Worm (Caenorhabditis elegans) whole organism, young adult: Measurements from ENCODE around the gene T23B5.6.
A peak's percentile ranks its signal among the peaks of the same experiment; 100 is the strongest.

Experiments used
- B0019.2 ChIP-seq: fragments of 200-800 bp; sonication (Bioruptor generic); conservative IDR thresholded peaks from 2 replicates; pipeline ENCODE4 v1.3.6; 2022; ENCODE audit warnings: missing genetic modification reagents, missing genetic modification characterization, missing compliant biosample characterization
- F23B12.7 ChIP-seq: sonication (generic microtip); optimal IDR thresholded peaks from 2 replicates; lab custom pipeline; 2017; ENCODE audit warnings: missing genetic modification characterization, mild to moderate bottlenecking, missing compliant biosample characterization, antibody characterized with exemption, moderate library complexity; ENCODE audit not compliant: insufficient read depth
- F37B4.10 ChIP-seq: fragments of 200-800 bp; sonication (Bioruptor generic); IDR thresholded peaks from 2 replicates; pipeline ENCODE4 v1.3.6; 2022; ENCODE audit warnings: missing genetic modification characterization, missing compliant biosample characterization
- Y53G8AR.9 ChIP-seq: fragments of 200-800 bp; sonication (Bioruptor generic); conservative IDR thresholded peaks from 2 replicates; pipeline ENCODE4 v1.3.6; 2022; ENCODE audit warnings: missing genetic modification reagents, missing genetic modification characterization, missing compliant biosample characterization
- Y95B8A.8 ChIP-seq: fragments of 200-800 bp; sonication (Bioruptor generic); IDR thresholded peaks from 2 replicates; pipeline ENCODE4 v1.3.6; 2022; ENCODE audit warnings: missing genetic modification reagents, missing genetic modification characterization, missing compliant biosample characterization
- ZK185.1 ChIP-seq: sonication (generic microtip); optimal IDR thresholded peaks from 2 replicates; lab custom pipeline; 2016; ENCODE audit warnings: mild to moderate bottlenecking, missing genetic modification characterization, missing compliant biosample characterization; ENCODE audit not compliant: poor library complexity, severe bottlenecking
- akir-1 ChIP-seq: fragments of 200-800 bp; sonication (Bioruptor generic); optimal IDR thresholded peaks from 2 replicates; lab custom pipeline; 2018; ENCODE audit warnings: mild to moderate bottlenecking, missing genetic modification characterization, moderate library complexity, missing compliant biosample characterization
- ama-1 ChIP-seq, 3 experiments: fragments of 150-350 bp in 1 of 3; sonication (generic microtip) in 2 of 3; optimal IDR thresholded peaks; 2 replicates each; lab custom pipeline; 2014 to 2018; ENCODE audit warnings: missing biosample characterization in 2 of 3, missing genetic modification characterization in 2 of 3, missing genetic modification reagents in 2 of 3
- aptf-3 ChIP-seq: fragments of 200-800 bp; sonication (Bioruptor generic); IDR thresholded peaks from 2 replicates; pipeline ENCODE4 v1.3.6; 2022; ENCODE audit warnings: missing genetic modification characterization, missing compliant biosample characterization
- ccch-3 ChIP-seq: fragments of 200-800 bp; sonication (Bioruptor generic); optimal IDR thresholded peaks from 2 replicates; lab custom pipeline; 2018; ENCODE audit warnings: mild to moderate bottlenecking, missing genetic modification characterization, missing compliant biosample characterization
- ceh-100 ChIP-seq: fragments of 200-800 bp; sonication (Bioruptor generic); IDR thresholded peaks from 2 replicates; pipeline ENCODE4 v1.3.6; 2022; ENCODE audit warnings: missing genetic modification reagents, missing genetic modification characterization, missing compliant biosample characterization
- chd-7 ChIP-seq: sonication (generic microtip); optimal IDR thresholded peaks from 2 replicates; lab custom pipeline; 2016; ENCODE audit warnings: mild to moderate bottlenecking, missing genetic modification characterization, moderate library complexity, missing compliant biosample characterization
- dox-1 ChIP-seq: fragments of 200-800 bp; sonication (Bioruptor generic); IDR thresholded peaks from 2 replicates; pipeline ENCODE4 v1.3.6; 2022; ENCODE audit warnings: missing genetic modification reagents, missing genetic modification characterization, missing compliant biosample characterization
- dpl-1 ChIP-seq: fragments of 150-350 bp; optimal IDR thresholded peaks from 2 replicates; lab custom pipeline; 2014; ENCODE audit warnings: missing biosample characterization, missing genetic modification reagents, missing genetic modification characterization
- ekl-4 ChIP-seq: fragments of 200-800 bp; sonication (Bioruptor generic); IDR thresholded peaks from 2 replicates; pipeline ENCODE4 v1.3.6; 2022; ENCODE audit warnings: missing genetic modification reagents, missing genetic modification characterization, missing compliant biosample characterization
- him-1 ChIP-seq: sonication (generic microtip); optimal IDR thresholded peaks from 2 replicates; lab custom pipeline; 2016; ENCODE audit warnings: missing genotype, missing genetic modification reagents, missing genetic modification characterization, missing compliant biosample characterization
- hrde-1 ChIP-seq: sonication (generic microtip); optimal IDR thresholded peaks from 2 replicates; lab custom pipeline; 2016; ENCODE audit warnings: missing genetic modification characterization, mild to moderate bottlenecking, missing compliant biosample characterization, moderate library complexity, missing genotype, missing genetic modification reagents, borderline replicate concordance
- lin-35 ChIP-seq, 3 experiments: fragments of 150-350 bp in 2 of 3; sonication (generic microtip) in 1 of 3; optimal IDR thresholded peaks; 2 replicates each; lab custom pipeline; 2014 to 2018; ENCODE audit warnings: missing biosample characterization in 3 of 3, missing genetic modification characterization in 3 of 3, missing genetic modification reagents in 3 of 3
- lin-40 ChIP-seq: sonication (generic microtip); optimal IDR thresholded peaks from 2 replicates; lab custom pipeline; 2016; ENCODE audit warnings: missing genetic modification characterization, mild to moderate bottlenecking, missing compliant biosample characterization, missing genotype, missing genetic modification reagents
- lin-54 ChIP-seq: fragments of 200-800 bp; sonication (Bioruptor generic); optimal IDR thresholded peaks from 2 replicates; lab custom pipeline; 2018; ENCODE audit warnings: mild to moderate bottlenecking, missing genetic modification characterization, missing compliant biosample characterization
- lir-1 ChIP-seq: fragments of 200-800 bp; sonication (Bioruptor generic); conservative IDR thresholded peaks from 2 replicates; pipeline ENCODE4 v1.3.6; 2022; ENCODE audit warnings: missing genetic modification reagents, missing genetic modification characterization, missing compliant biosample characterization
- lsl-1 ChIP-seq: fragments of 200-800 bp; sonication (Bioruptor generic); optimal IDR thresholded peaks from 2 replicates; lab custom pipeline; 2018; ENCODE audit warnings: mild to moderate bottlenecking, missing genetic modification characterization, moderate library complexity, missing compliant biosample characterization
- madf-3 ChIP-seq: fragments of 200-800 bp; sonication (Bioruptor generic); IDR thresholded peaks from 2 replicates; pipeline ENCODE4 v1.3.6; 2022; ENCODE audit warnings: missing genetic modification reagents, missing genetic modification characterization, missing compliant biosample characterization
- mcd-1 ChIP-seq: fragments of 200-800 bp; sonication (Bioruptor generic); IDR thresholded peaks from 2 replicates; pipeline ENCODE4 v1.3.6; 2022; ENCODE audit warnings: missing genetic modification reagents, missing genetic modification characterization, missing compliant biosample characterization
- nfya-2 ChIP-seq: fragments of 200-800 bp; sonication (Bioruptor generic); IDR thresholded peaks from 2 replicates; pipeline ENCODE4 v1.3.6; 2022; ENCODE audit warnings: missing genetic modification reagents, missing genetic modification characterization, missing compliant biosample characterization
- nfyb-1 ChIP-seq: fragments of 200-800 bp; sonication (Bioruptor generic); IDR thresholded peaks from 2 replicates; pipeline ENCODE4 v1.3.6; 2022; ENCODE audit warnings: missing genetic modification reagents, missing genetic modification characterization, missing compliant biosample characterization
- rec-8 ChIP-seq, 2 experiments: sonication (generic microtip); optimal IDR thresholded peaks; 2 replicates each; lab custom pipeline; 2016; ENCODE audit warnings: mild to moderate bottlenecking in 2 of 2, missing genetic modification characterization in 2 of 2, missing genetic modification reagents in 2 of 2, missing genotype in 2 of 2, missing biosample characterization in 1 of 2, missing compliant biosample characterization in 1 of 2, moderate library complexity in 1 of 2
- snpc-1.3 ChIP-seq: sonication (generic microtip); optimal IDR thresholded peaks from 2 replicates; lab custom pipeline; 2017; ENCODE audit warnings: missing genetic modification characterization, mild to moderate bottlenecking, missing compliant biosample characterization, antibody characterized with exemption, moderate library complexity, missing genotype, missing genetic modification reagents; ENCODE audit not compliant: insufficient read depth
- tbx-9 ChIP-seq: sonication (generic microtip); optimal IDR thresholded peaks from 2 replicates; lab custom pipeline; 2016; ENCODE audit warnings: borderline replicate concordance, missing genetic modification characterization, inconsistent platforms, missing compliant biosample characterization
- ztf-22 ChIP-seq: fragments of 200-800 bp; sonication (Bioruptor generic); optimal IDR thresholded peaks from 2 replicates; lab custom pipeline; 2018; ENCODE audit warnings: mild to moderate bottlenecking, missing genetic modification characterization, moderate library complexity, missing compliant biosample characterization
- ztf-25 ChIP-seq: fragments of 200-800 bp; sonication (Bioruptor generic); IDR thresholded peaks from 2 replicates; pipeline ENCODE4 v1.3.6; 2022; ENCODE audit warnings: missing genetic modification reagents, missing genetic modification characterization, missing compliant biosample characterization
- ztf-28 ChIP-seq: fragments of 200-800 bp; sonication (Bioruptor generic); IDR thresholded peaks from 2 replicates; pipeline ENCODE4 v1.3.6; 2022; ENCODE audit warnings: missing genetic modification reagents, missing genetic modification characterization, missing compliant biosample characterization

The T23B5.6 gene

ce11 chrIV:12684826-12685594, 8.0 kb upstream of the T23B5.6 start (continued):
- TF ChIP-seq tbx-9 (tag; lab: Kevin White, UChicago), result no peak
- no peak for TF ChIP-seq ZK185.1 (tag; lab: Kevin White, UChicago)
- no peak for TF ChIP-seq ztf-25
- no peak for TF ChIP-seq nfyb-1 (GFP tag; lab: Robert Waterston, UW)
- no peak for TF ChIP-seq hrde-1 (tag; lab: Kevin White, UChicago)
- TF ChIP-seq ama-1 (optimal IDR thresholded peaks at IDR 0.05; lab: Kevin White, UChicago), result no peak
- no peak for TF ChIP-seq ama-1 (GFP tag; optimal IDR thresholded peaks at IDR 0.05; lab: Kevin White, UChicago)
- no peak for TF ChIP-seq ceh-100 (GFP tag; lab: Robert Waterston, UW)
- TF ChIP-seq lin-35 (GFP tag; optimal IDR thresholded peaks at IDR 0.05; lab: Kevin White, UChicago), result no peak
- no peak for TF ChIP-seq ccch-3

- no peak for TF ChIP-seq akir-1 (GFP tag; lab: Kevin White, UChicago)
- peak; percentile 38 for TF ChIP-seq dpl-1 (GFP tag; lab: Kevin White, UChicago)
- no peak for TF ChIP-seq ekl-4 (GFP tag; lab: Robert Waterston, UW)
- no peak for TF ChIP-seq aptf-3 (GFP tag; lab: Robert Waterston, UW)
- TF ChIP-seq F37B4.10 (GFP tag; lab: Robert Waterston, UW), result no peak
- no peak for TF ChIP-seq him-1
- no peak for TF ChIP-seq snpc-1.3 (tag; lab: Kevin White, UChicago)
These were observed 7.3 kb upstream of the T23B5.6 start, which contains the start of gene prmt-9 for ce11 chrIV:12684341-12684740. Gene prmt-9 (minus strand): TSS chrIV:12684378.

- TF ChIP-seq B0019.2 (GFP tag; lab: Robert Waterston, UW) (no peak), Y95B8A.8 (GFP tag; lab: Robert Waterston, UW) (no peak), dox-1 (no peak), chd-7 (tag; lab: Kevin White, UChicago) (no peak), lin-54 (GFP tag; lab: Kevin White, UChicago) (no peak), Y53G8AR.9 (GFP tag; lab: Robert Waterston, UW) (no peak), ztf-28 (GFP tag; lab: Robert Waterston, UW) (no peak), lin-40 (tag; lab: Kevin White, UChicago) (no peak), mcd-1 (GFP tag; lab: Robert Waterston, UW) (no peak), ztf-22 (GFP tag; lab: Kevin White, UChicago) (no peak), rec-8 (tag; optimal IDR thresholded peaks at IDR 0.05; lab: Kevin White, UChicago) (no peak), lsl-1 (GFP tag; lab: Kevin White, UChicago) (no peak), lir-1 (GFP tag; lab: Robert Waterston, UW) (no peak), nfya-2 (GFP tag; lab: Robert Waterston, UW) (no peak), madf-3 (GFP tag; lab: Robert Waterston, UW) (no peak), lin-35 (GFP tag; optimal IDR thresholded peaks at IDR 0.05; lab: Kevin White, UChicago) (no peak), F23B12.7 (tag; lab: Kevin White, UChicago) (no peak)
These were observed 2.3 kb downstream of the T23B5.6 start, which contains the start of gene T23B5.4 for ce11 chrIV:12674700-12675099. Gene T23B5.4 (plus strand): TSS chrIV:12675000.
